Fruit fly (Drosophila melanogaster) whole organism, embryonic: ENCODE measurements around the gene CG16749.
A peak's percentile ranks its signal among the peaks of the same experiment; 100 is the strongest.

Source experiments
- Atf3 ChIP-seq: fragments of 200-800 bp; sonication (Bioruptor generic); optimal IDR thresholded peaks from 3 replicates; lab custom pipeline; 2016; ENCODE audit warnings: missing biosample characterization, missing genetic modification characterization
- Bdp1 ChIP-seq: fragments of 200-800 bp; sonication (Bioruptor generic); optimal IDR thresholded peaks from 3 replicates; lab custom pipeline; 2016; ENCODE audit warnings: missing biosample characterization, missing genetic modification characterization
- Blimp-1 ChIP-seq: fragments of 200-800 bp; sonication (Bioruptor generic); optimal IDR thresholded peaks from 3 replicates; lab custom pipeline; 2018; ENCODE audit warnings: missing biosample characterization, missing genetic modification characterization, mild to moderate bottlenecking, moderate library complexity, missing genetic modification reagents
- CG10147 ChIP-seq: fragments of 200-800 bp; sonication (Bioruptor generic); optimal IDR thresholded peaks from 2 replicates; lab custom pipeline; 2019; ENCODE audit warnings: missing biosample characterization, mild to moderate bottlenecking, missing genetic modification characterization, moderate library complexity
- CG11093 ChIP-seq: fragments of 200-800 bp; sonication (Bioruptor generic); IDR thresholded peaks from 3 replicates; pipeline ENCODE4 v1.3.6; 2022; ENCODE audit warnings: missing biosample characterization, missing genetic modification characterization
- CG11695 ChIP-seq: fragments of 200-800 bp; sonication (Bioruptor generic); IDR thresholded peaks from 3 replicates; pipeline ENCODE4 v1.3.6; 2022; ENCODE audit warnings: missing biosample characterization, missing genetic modification characterization
- CG12071 ChIP-seq: fragments of 200-800 bp; sonication (Bioruptor generic); optimal IDR thresholded peaks from 3 replicates; lab custom pipeline; 2018; ENCODE audit warnings: missing biosample characterization, mild to moderate bottlenecking, missing genetic modification characterization
- CG13296 ChIP-seq: fragments of 200-800 bp; sonication (Bioruptor generic); optimal IDR thresholded peaks from 3 replicates; lab custom pipeline; 2018; ENCODE audit warnings: missing biosample characterization, mild to moderate bottlenecking, missing genetic modification characterization
- CG13894 ChIP-seq: fragments of 200-800 bp; sonication (Bioruptor generic); optimal IDR thresholded peaks from 3 replicates; lab custom pipeline; 2018; ENCODE audit warnings: missing biosample characterization, mild to moderate bottlenecking, missing genetic modification characterization, moderate library complexity
- CG14441 ChIP-seq: fragments of 200-800 bp; sonication (Bioruptor generic); IDR thresholded peaks from 2 replicates; pipeline ENCODE4 v1.3.6; 2022; ENCODE audit warnings: missing biosample characterization, missing genetic modification characterization
- CG14667 ChIP-seq: fragments of 200-800 bp; sonication (Bioruptor generic); IDR thresholded peaks from 2 replicates; pipeline ENCODE4 v1.3.6; 2022; ENCODE audit warnings: missing biosample characterization, missing genetic modification characterization
- CG15479 ChIP-seq: fragments of 200-800 bp; sonication (Bioruptor generic); optimal IDR thresholded peaks from 3 replicates; lab custom pipeline; 2019; ENCODE audit warnings: missing biosample characterization, mild to moderate bottlenecking, missing genetic modification characterization, moderate library complexity
- CG2116 ChIP-seq: fragments of 200-800 bp; sonication (Bioruptor generic); optimal IDR thresholded peaks from 3 replicates; lab custom pipeline; 2018; ENCODE audit warnings: missing biosample characterization, mild to moderate bottlenecking, missing genetic modification characterization
- CG2199 ChIP-seq: fragments of 200-800 bp; sonication (Bioruptor generic); IDR thresholded peaks from 3 replicates; pipeline ENCODE4 v1.3.6; 2022; ENCODE audit warnings: missing biosample characterization, missing genetic modification characterization
- CG2202 ChIP-seq: fragments of 200-800 bp; sonication (Bioruptor generic); optimal IDR thresholded peaks from 2 replicates; lab custom pipeline; 2018; ENCODE audit warnings: missing biosample characterization, mild to moderate bottlenecking, missing genetic modification characterization
- CG3281 ChIP-seq: fragments of 200-800 bp; sonication (Bioruptor generic); optimal IDR thresholded peaks from 3 replicates; lab custom pipeline; 2017; ENCODE audit warnings: missing biosample characterization, mild to moderate bottlenecking, missing genetic modification characterization
- CG34422 ChIP-seq: fragments of 200-800 bp; sonication (Bioruptor generic); IDR thresholded peaks from 3 replicates; pipeline ENCODE4 v1.3.6; 2022; ENCODE audit warnings: missing biosample characterization, missing genetic modification characterization
- CG3847 ChIP-seq: fragments of 200-800 bp; sonication (Bioruptor generic); IDR thresholded peaks from 2 replicates; pipeline ENCODE4 v1.3.6; 2022; ENCODE audit warnings: missing biosample characterization, missing genetic modification characterization
- CG4707 ChIP-seq: fragments of 200-800 bp; sonication (Bioruptor generic); optimal IDR thresholded peaks from 2 replicates; lab custom pipeline; 2018; ENCODE audit warnings: missing biosample characterization, mild to moderate bottlenecking, missing genetic modification characterization, moderate library complexity
- CG8089 ChIP-seq: fragments of 200-800 bp; sonication (Bioruptor generic); optimal IDR thresholded peaks from 3 replicates; lab custom pipeline; 2016; ENCODE audit warnings: missing biosample characterization, missing genetic modification characterization
- CG9215 ChIP-seq: fragments of 200-800 bp; sonication (Bioruptor generic); IDR thresholded peaks from 2 replicates; pipeline ENCODE4 v1.3.6; 2022; ENCODE audit warnings: missing biosample characterization, missing genetic modification characterization
- CG9797 ChIP-seq: fragments of 200-800 bp; sonication (Bioruptor generic); optimal IDR thresholded peaks from 3 replicates; lab custom pipeline; 2018; ENCODE audit warnings: missing biosample characterization, mild to moderate bottlenecking, missing genetic modification characterization
- Camta ChIP-seq: fragments of 200-800 bp; sonication (Bioruptor generic); optimal IDR thresholded peaks from 2 replicates; lab custom pipeline; 2016; ENCODE audit warnings: missing biosample characterization, missing genetic modification characterization
- Dad ChIP-seq: fragments of 200-800 bp; sonication (Bioruptor generic); optimal IDR thresholded peaks from 3 replicates; lab custom pipeline; 2016; ENCODE audit warnings: missing biosample characterization, missing genetic modification characterization
- Fer1 ChIP-seq: fragments of 200-800 bp; sonication (Bioruptor generic); optimal IDR thresholded peaks from 2 replicates; lab custom pipeline; 2017; ENCODE audit warnings: missing biosample characterization, mild to moderate bottlenecking, missing genetic modification characterization
- GATAe ChIP-seq: fragments of 200-800 bp; sonication (Bioruptor generic); conservative IDR thresholded peaks from 2 replicates; pipeline ENCODE4 v1.3.6; 2022; ENCODE audit warnings: missing biosample characterization, missing genetic modification characterization
- Hmx ChIP-seq: fragments of 200-800 bp; sonication (Bioruptor generic); optimal IDR thresholded peaks from 2 replicates; lab custom pipeline; 2016; ENCODE audit warnings: missing biosample characterization, missing genetic modification characterization
- Lpt ChIP-seq: fragments of >200 bp; optimal IDR thresholded peaks from 2 replicates; lab custom pipeline; 2018; ENCODE audit warnings: missing biosample characterization, missing genetic modification characterization
- Max ChIP-seq: fragments of 200-800 bp; sonication (Bioruptor generic); optimal IDR thresholded peaks from 2 replicates; lab custom pipeline; 2016; ENCODE audit warnings: missing biosample characterization, mild to moderate bottlenecking, missing genetic modification characterization
- Med ChIP-seq: fragments of 200-800 bp; sonication (Bioruptor generic); peaks from one replicate; lab custom pipeline; 2016; ENCODE audit warnings: missing biosample characterization, missing genetic modification characterization, mild to moderate bottlenecking, inconsistent platforms, moderate library complexity
- Pdp1 ChIP-seq, 2 experiments: fragments of 200-800 bp; sonication (Bioruptor generic); optimal IDR thresholded peaks; 3 replicates each; lab custom pipeline; 2016; ENCODE audit warnings: missing biosample characterization in 2 of 2, missing genetic modification characterization in 2 of 2, mild to moderate bottlenecking in 1 of 2, moderate library complexity in 1 of 2
- Rfx ChIP-seq: fragments of 200-800 bp; sonication (Bioruptor generic); IDR thresholded peaks from 2 replicates; pipeline ENCODE4 v1.3.6; 2022; ENCODE audit warnings: missing biosample characterization, missing genetic modification characterization
- Sox100B ChIP-seq: fragments of 200-800 bp; sonication (Bioruptor generic); optimal IDR thresholded peaks from 3 replicates; lab custom pipeline; 2018; ENCODE audit warnings: missing biosample characterization, mild to moderate bottlenecking, missing genetic modification characterization
- abd-A ChIP-seq: fragments of 200-800 bp; sonication (Bioruptor generic); optimal IDR thresholded peaks from 3 replicates; lab custom pipeline; 2019; ENCODE audit warnings: missing biosample characterization, mild to moderate bottlenecking, missing genetic modification characterization, moderate library complexity
- al ChIP-seq: fragments of 200-800 bp; sonication (Bioruptor generic); IDR thresholded peaks from 2 replicates; pipeline ENCODE4 v1.3.6; 2022; ENCODE audit warnings: missing biosample characterization, missing genetic modification characterization
- btn ChIP-seq: fragments of 200-800 bp; sonication (Bioruptor generic); optimal IDR thresholded peaks from 2 replicates; lab custom pipeline; 2016; ENCODE audit warnings: missing biosample characterization, missing genetic modification characterization
- cg ChIP-seq: fragments of 200-800 bp; sonication (Bioruptor generic); optimal IDR thresholded peaks from 3 replicates; lab custom pipeline; 2019; ENCODE audit warnings: missing biosample characterization, mild to moderate bottlenecking, missing genetic modification characterization, moderate library complexity
- chm ChIP-seq: fragments of 200-800 bp; sonication (Bioruptor generic); IDR thresholded peaks from 2 replicates; pipeline ENCODE4 v1.3.6; 2022; ENCODE audit warnings: missing biosample characterization, missing genetic modification characterization
- eyg ChIP-seq: fragments of 200-800 bp; sonication (Bioruptor generic); optimal IDR thresholded peaks from 3 replicates; lab custom pipeline; 2016; ENCODE audit warnings: missing biosample characterization, missing genetic modification characterization
- ftz-f1 ChIP-seq: fragments of 200-800 bp; sonication (Bioruptor generic); optimal IDR thresholded peaks from 2 replicates; lab custom pipeline; 2016; ENCODE audit warnings: missing biosample characterization, missing genetic modification characterization
- maf-S ChIP-seq: fragments of 200-800 bp; sonication (Bioruptor generic); optimal IDR thresholded peaks from 2 replicates; lab custom pipeline; 2016; ENCODE audit warnings: missing biosample characterization, missing genetic modification characterization
- pfk ChIP-seq: fragments of 200-800 bp; sonication (Bioruptor generic); optimal IDR thresholded peaks from 2 replicates; lab custom pipeline; 2018; ENCODE audit warnings: missing biosample characterization, mild to moderate bottlenecking, missing genetic modification characterization, moderate library complexity
- shn ChIP-seq: fragments of 200-800 bp; sonication (Bioruptor generic); optimal IDR thresholded peaks from 3 replicates; lab custom pipeline; 2016; ENCODE audit warnings: missing biosample characterization, missing genetic modification characterization
- ssp ChIP-seq: fragments of 200-800 bp; sonication (Bioruptor generic); IDR thresholded peaks from 2 replicates; pipeline ENCODE4 v1.3.6; 2022; ENCODE audit warnings: missing biosample characterization, missing genetic modification characterization
- ttk ChIP-seq: fragments of 200-800 bp; sonication (Bioruptor generic); IDR thresholded peaks from 2 replicates; pipeline ENCODE4 v2.1.2; 2022; ENCODE audit warnings: missing biosample characterization, missing genetic modification characterization
- wor ChIP-seq: fragments of 200-800 bp; sonication (Bioruptor generic); IDR thresholded peaks from 2 replicates; pipeline ENCODE4 v1.3.6; 2022; ENCODE audit warnings: missing biosample characterization, missing genetic modification characterization

Gene CG16749

DNA sequence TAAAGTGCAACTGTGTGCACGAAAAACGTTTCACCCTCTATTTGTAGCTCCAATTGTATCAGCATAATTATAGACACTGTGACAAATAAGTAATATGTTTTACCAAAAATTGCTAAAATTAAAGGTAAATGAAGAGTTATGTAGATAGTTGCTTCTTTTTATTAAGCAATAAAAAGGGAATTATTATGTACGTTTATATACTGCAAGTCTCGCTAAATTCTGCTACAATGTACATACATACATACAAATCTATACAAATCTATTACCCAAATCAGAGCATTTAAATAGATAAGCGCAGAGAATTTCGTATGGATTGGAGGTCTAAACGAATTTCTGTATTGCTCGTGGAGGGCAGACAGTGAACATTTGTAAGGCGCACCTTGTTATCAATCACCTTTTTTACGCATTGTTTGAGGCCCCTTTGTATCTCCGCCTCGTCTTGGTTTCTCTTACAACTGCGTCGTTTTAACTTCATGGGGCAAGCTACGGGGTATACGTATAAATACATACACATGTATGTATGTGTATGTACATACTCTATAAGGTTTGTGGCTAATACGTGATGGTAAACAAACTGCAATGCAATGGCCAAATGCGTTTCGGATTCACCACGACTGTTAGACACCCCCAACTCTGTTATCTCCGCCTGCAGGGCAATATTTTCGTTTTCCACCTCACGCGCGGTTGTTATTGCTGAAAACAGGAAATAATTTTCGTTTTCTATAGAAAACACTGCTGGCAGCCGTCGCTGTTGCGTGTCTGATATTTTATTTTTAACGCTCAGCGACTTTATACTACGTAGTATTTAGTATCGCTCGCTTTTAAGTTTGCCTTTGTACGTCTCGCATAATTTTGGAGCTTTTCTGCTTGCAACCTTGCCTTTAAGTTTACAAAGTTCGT lies 7.7 kb upstream of the CG16749 start (continued):
- TF ChIP-seq ssp (GFP tag; lab: Robert Waterston, UW) (no peak; the same call in 1 of the 2 replicates), GATAe (GFP tag; lab: Robert Waterston, UW) (no peak), CG3847 (GFP tag; lab: Robert Waterston, UW) (0 out of 2 replicates have a peak, but pooled peaks have one; percentile 35), Atf3 (GFP tag; lab: Kevin White, UChicago) (no peak), CG14667 (0 out of 2 replicates have a peak, but pooled peaks have one; percentile 16), Max (no peak), Hmx (peak; percentile 2), abd-A (peak; percentile 73), Dad (GFP tag; lab: Kevin White, UChicago) (no peak), Sox100B (GFP tag; lab: Kevin White, UChicago) (peak; percentile 78), CG9797 (GFP tag; lab: Kevin White, UChicago) (no peak), CG34422 (GFP tag; lab: Robert Waterston, UW) (peak; percentile 59; the same call in 1 of the 3 replicates), CG13296 (GFP tag; lab: Kevin White, UChicago) (no peak), wor (GFP tag; lab: Robert Waterston, UW) (no peak), btn (peak; percentile 40), CG11695 (GFP tag; lab: Robert Waterston, UW) (peak; percentile 44; the same call in 1 of the 3 replicates), CG4707 (GFP tag; lab: Kevin White, UChicago) (peak; percentile 26), Camta (GFP tag; lab: Kevin White, UChicago) (peak; percentile 57), maf-S (GFP tag; lab: Kevin White, UChicago) (no peak), al (GFP tag; lab: Robert Waterston, UW) (no peak), CG9215 (GFP tag; lab: Robert Waterston, UW) (no peak)
- TF ChIP-seq, all 482 proteins: peak for 237

DNA sequence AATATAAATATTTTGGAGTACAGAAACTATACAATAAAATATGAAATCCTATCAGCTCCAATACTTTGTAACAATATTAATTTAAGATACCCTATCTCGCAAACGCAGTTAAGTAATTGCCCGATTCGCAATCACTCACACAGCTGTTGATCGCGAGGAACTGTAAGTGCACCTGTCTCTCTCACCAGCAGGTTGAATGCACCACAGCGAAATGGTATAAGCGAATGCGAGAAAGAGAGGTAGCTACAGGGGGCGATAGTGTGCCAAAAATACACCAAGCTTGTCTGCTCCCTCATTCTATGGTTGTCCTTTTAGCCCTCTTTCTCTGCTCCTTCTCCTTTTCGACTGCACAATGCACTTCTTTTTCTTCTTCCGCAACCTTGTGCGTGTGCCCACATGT lies 7.1 kb upstream of the CG16749 start:
- TF ChIP-seq Lpt = no peak
- TF ChIP-seq CG10147 (GFP tag; lab: Kevin White, UChicago) = no peak
- no peak for TF ChIP-seq eyg (GFP tag; lab: Kevin White, UChicago)
- no peak for TF ChIP-seq CG8089 (GFP tag; lab: Kevin White, UChicago)
- TF ChIP-seq Rfx (GFP tag; lab: Robert Waterston, UW) = 0 out of 2 replicates have a peak, but pooled peaks have one; percentile 9
- peak; percentile 28 for TF ChIP-seq Med
- TF ChIP-seq chm (GFP tag; lab: Robert Waterston, UW) = 0 out of 2 replicates have a peak, but pooled peaks have one; percentile 45
- TF ChIP-seq CG2116 = no peak
- no peak for TF ChIP-seq al (GFP tag; lab: Robert Waterston, UW)
- TF ChIP-seq CG2202 = no peak
- no peak for TF ChIP-seq ttk (GFP tag; lab: Robert Waterston, UW)
- no peak for TF ChIP-seq shn (GFP tag; lab: Kevin White, UChicago)
- TF ChIP-seq CG11093 (GFP tag; lab: Robert Waterston, UW) = 0 out of 3 replicates have a peak, but pooled peaks have one; percentile 33
- TF ChIP-seq Blimp-1 (GFP tag; lab: Kevin White, UChicago) = no peak

- TF ChIP-seq ftz-f1 (peak; percentile 77), CG14441 (GFP tag; lab: Robert Waterston, UW) (peak; percentile 40; the same call in 1 of the 2 replicates), Pdp1 (GFP tag; optimal IDR thresholded peaks at IDR 0.05; lab: Kevin White, UChicago) (peak in 1 of 2 experiments; percentile 9), Fer1 (GFP tag; lab: Kevin White, UChicago) (peak; percentile 7), abd-A (peak; percentile 41), Bdp1 (GFP tag; lab: Kevin White, UChicago) (no peak), CG15479 (no peak), cg (GFP tag; lab: Kevin White, UChicago) (peak; percentile 42), CG3281 (GFP tag; lab: Kevin White, UChicago) (peak; percentile 29), CG12071 (GFP tag; lab: Kevin White, UChicago) (peak; percentile 24), pfk (GFP tag; lab: Kevin White, UChicago) (peak; percentile 9), CG2199 (GFP tag; lab: Robert Waterston, UW) (peak; percentile 49; the same call in 1 of the 3 replicates), CG13894 (tag; lab: Kevin White, UChicago) (peak; percentile 56)
Observed at dm6 chr3R:9337402-9338254, 5.9 kb upstream of the CG16749 start.
